Fruit fly (Drosophila melanogaster) whole organism, prepupa: ENCODE data around the gene MICU3.

ENCODE experiments used
- Blimp-1 ChIP-seq: fragments of 200-800 bp; sonication (Bioruptor generic); optimal IDR thresholded peaks from 3 replicates; lab custom pipeline; 2017; ENCODE audit warnings: missing biosample characterization, missing genetic modification characterization, mild to moderate bottlenecking, moderate library complexity, missing genetic modification reagents
- CG10631 ChIP-seq: fragments of 200-800 bp; sonication (Bioruptor generic); optimal IDR thresholded peaks from 2 replicates; lab custom pipeline; 2016; ENCODE audit warnings: missing biosample characterization, missing genetic modification characterization
- CG10669 ChIP-seq: fragments of 200-800 bp; sonication (Bioruptor generic); optimal IDR thresholded peaks from 3 replicates; lab custom pipeline; 2018; ENCODE audit warnings: missing biosample characterization, mild to moderate bottlenecking, missing genetic modification characterization, moderate library complexity
- CG11294 ChIP-seq: fragments of 200-800 bp; sonication (Bioruptor generic); IDR thresholded peaks from 2 replicates; pipeline ENCODE4 v1.3.6; 2022; ENCODE audit warnings: missing biosample characterization, missing genetic modification characterization
- CG15336 ChIP-seq: fragments of 200-800 bp; sonication (Bioruptor generic); IDR thresholded peaks from 2 replicates; pipeline ENCODE4 v1.3.6; 2022; ENCODE audit warnings: missing biosample characterization, missing genetic modification characterization
- CG16779 ChIP-seq: fragments of 200-800 bp; sonication (Bioruptor generic); optimal IDR thresholded peaks from 3 replicates; lab custom pipeline; 2017; ENCODE audit warnings: missing biosample characterization, mild to moderate bottlenecking, missing genetic modification characterization
- CG31627 ChIP-seq: fragments of 200-800 bp; sonication (Bioruptor generic); optimal IDR thresholded peaks from 3 replicates; lab custom pipeline; 2016; ENCODE audit warnings: missing biosample characterization, missing genetic modification characterization
- CG34406 ChIP-seq: fragments of 200-800 bp; sonication (Bioruptor generic); optimal IDR thresholded peaks from 3 replicates; lab custom pipeline; 2016; ENCODE audit warnings: missing biosample characterization, missing genetic modification characterization
- CG3919 ChIP-seq: fragments of 200-800 bp; sonication (Bioruptor generic); optimal IDR thresholded peaks from 3 replicates; lab custom pipeline; 2016; ENCODE audit warnings: missing biosample characterization, missing genetic modification characterization
- CG6163 ChIP-seq: fragments of 200-800 bp; sonication (Bioruptor generic); IDR thresholded peaks from 3 replicates; pipeline ENCODE4 v1.3.6; 2022; ENCODE audit warnings: missing biosample characterization, missing genetic modification characterization
- CG6276 ChIP-seq: fragments of 200-800 bp; sonication (Bioruptor generic); optimal IDR thresholded peaks from 2 replicates; lab custom pipeline; 2017; ENCODE audit warnings: missing biosample characterization, mild to moderate bottlenecking, missing genetic modification characterization
- CG6792 ChIP-seq: fragments of 200-800 bp; sonication (Bioruptor generic); optimal IDR thresholded peaks from 3 replicates; lab custom pipeline; 2016; ENCODE audit warnings: missing biosample characterization, missing genetic modification characterization
- CG6808 ChIP-seq: fragments of 200-800 bp; sonication (Bioruptor generic); optimal IDR thresholded peaks from 3 replicates; lab custom pipeline; 2017; ENCODE audit warnings: missing biosample characterization, missing genetic modification characterization, mild to moderate bottlenecking, moderate library complexity, missing genetic modification reagents
- CG6854 ChIP-seq: fragments of 200-800 bp; sonication (Bioruptor generic); optimal IDR thresholded peaks from 2 replicates; lab custom pipeline; 2017; ENCODE audit warnings: missing biosample characterization, mild to moderate bottlenecking, missing genetic modification characterization
- CG7368 ChIP-seq: fragments of 200-800 bp; sonication (Bioruptor generic); optimal IDR thresholded peaks from 3 replicates; lab custom pipeline; 2016; ENCODE audit warnings: missing biosample characterization, missing genetic modification characterization
- CG8119 ChIP-seq: fragments of 200-800 bp; sonication (Bioruptor generic); IDR thresholded peaks from 3 replicates; pipeline ENCODE4 v1.3.6; 2022; ENCODE audit warnings: missing biosample characterization, missing genetic modification characterization
- CG8319 ChIP-seq: fragments of 200-800 bp; sonication (Bioruptor generic); optimal IDR thresholded peaks from 3 replicates; lab custom pipeline; 2016; ENCODE audit warnings: missing biosample characterization, missing genetic modification characterization
- CG8632 ChIP-seq: fragments of 200-800 bp; sonication (Bioruptor generic); optimal IDR thresholded peaks from 3 replicates; lab custom pipeline; 2016; ENCODE audit warnings: missing biosample characterization, missing genetic modification characterization
- CG9139 ChIP-seq: fragments of 200-800 bp; sonication (Bioruptor generic); optimal IDR thresholded peaks from 3 replicates; lab custom pipeline; 2017; ENCODE audit warnings: missing biosample characterization, mild to moderate bottlenecking, missing genetic modification characterization
- Eip75B ChIP-seq: fragments of 200-800 bp; sonication (Bioruptor generic); optimal IDR thresholded peaks from 3 replicates; lab custom pipeline; 2016; ENCODE audit warnings: missing biosample characterization, missing genetic modification characterization
- Eip78C ChIP-seq: fragments of 200-800 bp; sonication (Bioruptor generic); peaks from one replicate; lab custom pipeline; 2016; ENCODE audit warnings: missing biosample characterization, missing genetic modification characterization
- Eip93F ChIP-seq: fragments of 200-800 bp; sonication (Bioruptor generic); optimal IDR thresholded peaks from 2 replicates; lab custom pipeline; 2016; ENCODE audit warnings: missing biosample characterization, mild to moderate bottlenecking, missing genetic modification characterization
- Ets21C ChIP-seq: fragments of 200-800 bp; sonication (Bioruptor generic); optimal IDR thresholded peaks from 3 replicates; lab custom pipeline; 2016; ENCODE audit warnings: missing biosample characterization, missing genetic modification characterization
- Ets96B ChIP-seq: fragments of 200-800 bp; optimal IDR thresholded peaks from 2 replicates; lab custom pipeline; 2019; ENCODE audit warnings: missing biosample characterization, mild to moderate bottlenecking, missing genetic modification characterization, moderate library complexity
- Hr38 ChIP-seq: sonication (Bioruptor generic); optimal IDR thresholded peaks from 2 replicates; lab custom pipeline; 2016; ENCODE audit warnings: missing biosample characterization, missing genetic modification characterization
- Hr4 ChIP-seq: fragments of 200-800 bp; sonication (Bioruptor generic); optimal IDR thresholded peaks from 3 replicates; lab custom pipeline; 2016; ENCODE audit warnings: missing biosample characterization, missing genetic modification characterization
- Lpt ChIP-seq: fragments of 200-800 bp; sonication (Bioruptor generic); optimal IDR thresholded peaks from 3 replicates; lab custom pipeline; 2016; ENCODE audit warnings: missing biosample characterization, missing genetic modification characterization
- Met ChIP-seq: fragments of 200-800 bp; sonication (Bioruptor generic); optimal IDR thresholded peaks from 3 replicates; lab custom pipeline; 2016; ENCODE audit warnings: missing biosample characterization, missing genetic modification characterization
- OdsH ChIP-seq: fragments of 200-800 bp; sonication (Bioruptor generic); optimal IDR thresholded peaks from 3 replicates; lab custom pipeline; 2016; ENCODE audit warnings: missing biosample characterization, missing genetic modification characterization
- Sox102F ChIP-seq: fragments of 200-800 bp; sonication (Bioruptor generic); optimal IDR thresholded peaks from 2 replicates; lab custom pipeline; 2016; ENCODE audit warnings: missing biosample characterization, mild to moderate bottlenecking, missing genetic modification characterization
- Sox15 ChIP-seq: fragments of 200-800 bp; sonication (Bioruptor generic); optimal IDR thresholded peaks from 3 replicates; lab custom pipeline; 2016; ENCODE audit warnings: missing biosample characterization, missing genetic modification characterization
- achi ChIP-seq: fragments of 200-800 bp; sonication (Bioruptor generic); optimal IDR thresholded peaks from 3 replicates; lab custom pipeline; 2016; ENCODE audit warnings: missing biosample characterization, missing genetic modification characterization
- acj6 ChIP-seq: fragments of 200-800 bp; sonication (Bioruptor generic); optimal IDR thresholded peaks from 3 replicates; lab custom pipeline; 2016; ENCODE audit warnings: missing biosample characterization, missing genetic modification characterization
- dsx ChIP-seq: fragments of 200-800 bp; optimal IDR thresholded peaks from 3 replicates; lab custom pipeline; 2019; ENCODE audit warnings: missing biosample characterization, mild to moderate bottlenecking, missing genetic modification characterization, moderate library complexity; ENCODE audit not compliant: poor library complexity, severe bottlenecking
- eg ChIP-seq: fragments of 200-800 bp; sonication (Bioruptor generic); IDR thresholded peaks from 3 replicates; pipeline ENCODE4 v1.3.6; 2022; ENCODE audit warnings: missing biosample characterization, missing genetic modification characterization
- esn ChIP-seq: fragments of 200-800 bp; sonication (Bioruptor generic); optimal IDR thresholded peaks from 2 replicates; lab custom pipeline; 2016; ENCODE audit warnings: missing biosample characterization, mild to moderate bottlenecking, missing genetic modification characterization, moderate library complexity
- fd59A ChIP-seq: fragments of 200-800 bp; sonication (Bioruptor generic); optimal IDR thresholded peaks from 2 replicates; lab custom pipeline; 2017; ENCODE audit warnings: missing biosample characterization, mild to moderate bottlenecking, missing genetic modification characterization, missing genetic modification reagents
- fd85E ChIP-seq: fragments of 200-800 bp; sonication (Bioruptor generic); optimal IDR thresholded peaks from 3 replicates; lab custom pipeline; 2016; ENCODE audit warnings: missing biosample characterization, missing genetic modification characterization
- fkh ChIP-seq: fragments of 200-800 bp; sonication (Bioruptor generic); optimal IDR thresholded peaks from 3 replicates; lab custom pipeline; 2017; ENCODE audit warnings: missing biosample characterization, mild to moderate bottlenecking, missing genetic modification characterization, moderate library complexity
- lz ChIP-seq: fragments of 200-800 bp; sonication (Bioruptor generic); optimal IDR thresholded peaks from 3 replicates; lab custom pipeline; 2016; ENCODE audit warnings: missing biosample characterization, missing genetic modification characterization
- net ChIP-seq: fragments of 200-800 bp; sonication (Bioruptor generic); optimal IDR thresholded peaks from 3 replicates; lab custom pipeline; 2016; ENCODE audit warnings: missing biosample characterization, missing genetic modification characterization
- pdm3 ChIP-seq: fragments of 200-800 bp; sonication (Bioruptor generic); optimal IDR thresholded peaks from 3 replicates; lab custom pipeline; 2016; ENCODE audit warnings: missing biosample characterization, missing genetic modification characterization
- svp ChIP-seq: fragments of 200-800 bp; sonication (Bioruptor generic); peaks from one replicate; lab custom pipeline; 2016; ENCODE audit warnings: missing biosample characterization, missing genetic modification characterization
- vri ChIP-seq: fragments of 200-800 bp; sonication (Bioruptor generic); optimal IDR thresholded peaks from 3 replicates; lab custom pipeline; 2016; ENCODE audit warnings: missing biosample characterization, mild to moderate bottlenecking, missing genetic modification characterization

MICU3 gene

dm6 chr3R:19858017-19858659 is 11.0 kb downstream of the MICU3 start (continued):
- TF ChIP-seq fd85E (GFP tag; lab: Kevin White, UChicago): no peak
- TF ChIP-seq fkh (GFP tag; lab: Kevin White, UChicago): peak; percentile 85
- peak; percentile 42 for TF ChIP-seq esn (GFP tag; lab: Kevin White, UChicago)
- TF ChIP-seq CG8632 (GFP tag; lab: Kevin White, UChicago): no peak
- TF ChIP-seq CG6854: peak; percentile 17
- peak; percentile 73 for TF ChIP-seq svp (GFP tag; lab: Kevin White, UChicago)
- no peak for TF ChIP-seq Sox102F

- no peak for TF ChIP-seq Hr4 (GFP tag; lab: Kevin White, UChicago)
- no peak for TF ChIP-seq CG11294 (GFP tag; lab: Robert Waterston, UW)
- TF ChIP-seq svp (GFP tag; lab: Kevin White, UChicago): no peak
- no peak for TF ChIP-seq CG16779 (tag; lab: Kevin White, UChicago)
- TF ChIP-seq net (GFP tag; lab: Kevin White, UChicago): no peak
- no peak for TF ChIP-seq CG6808
- TF ChIP-seq CG7368 (GFP tag; lab: Kevin White, UChicago): no peak
- no peak for TF ChIP-seq CG34406
- no peak for TF ChIP-seq CG31627 (GFP tag; lab: Kevin White, UChicago)
- no peak for TF ChIP-seq lz (GFP tag; lab: Kevin White, UChicago)
- TF ChIP-seq Eip75B (GFP tag; lab: Kevin White, UChicago): no peak
- TF ChIP-seq fd59A (GFP tag; lab: Kevin White, UChicago): no peak
- TF ChIP-seq achi (GFP tag; lab: Kevin White, UChicago): no peak
- no peak for TF ChIP-seq CG6276 (GFP tag; lab: Kevin White, UChicago)
- TF ChIP-seq CG10631: no peak
- TF ChIP-seq Sox15 (GFP tag; lab: Kevin White, UChicago): no peak
Observed at dm6 chr3R:19858944-19859343, 11.8 kb downstream of the MICU3 start.

- no peak for TF ChIP-seq CG8119 (GFP tag; lab: Robert Waterston, UW)
- no peak for TF ChIP-seq CG10631
- no peak for TF ChIP-seq dsx (GFP tag; lab: Kevin White, UChicago)
- TF ChIP-seq CG8319 (GFP tag; lab: Kevin White, UChicago): no peak
- TF ChIP-seq Blimp-1: no peak
- TF ChIP-seq Ets21C (GFP tag; lab: Kevin White, UChicago): peak; percentile 3
- TF ChIP-seq CG7368 (GFP tag; lab: Kevin White, UChicago): no peak
- TF ChIP-seq OdsH: no peak
- TF ChIP-seq CG16779 (tag; lab: Kevin White, UChicago): peak; percentile 35
- no peak for TF ChIP-seq CG6808
- peak; percentile 76 for TF ChIP-seq Eip78C
- TF ChIP-seq CG34406: no peak
- TF ChIP-seq Lpt (GFP tag; lab: Kevin White, UChicago): no peak
- peak; percentile 6 for TF ChIP-seq CG31627 (GFP tag; lab: Kevin White, UChicago)
- no peak for TF ChIP-seq Ets96B (tag; lab: Kevin White, UChicago)
- TF ChIP-seq CG8632 (GFP tag; lab: Kevin White, UChicago): no peak
- TF ChIP-seq fd59A (GFP tag; lab: Kevin White, UChicago): no peak
- no peak for TF ChIP-seq CG15336 (GFP tag; lab: Robert Waterston, UW)
- TF ChIP-seq vri: peak; percentile 41
- no peak for TF ChIP-seq Eip75B (GFP tag; lab: Kevin White, UChicago)
- no peak for TF ChIP-seq CG3919 (GFP tag; lab: Kevin White, UChicago)
- TF ChIP-seq acj6 (GFP tag; lab: Kevin White, UChicago): no peak
- peak; percentile 8 for TF ChIP-seq lz (GFP tag; lab: Kevin White, UChicago)
- TF ChIP-seq CG6854: peak; percentile 4
- no peak for TF ChIP-seq CG10669
- TF ChIP-seq CG6163 (GFP tag; lab: Robert Waterston, UW): no peak
- TF ChIP-seq CG9139 (GFP tag; lab: Kevin White, UChicago): peak; percentile 43
- no peak for TF ChIP-seq Hr38 (GFP tag; lab: Kevin White, UChicago)
- no peak for TF ChIP-seq Eip93F (GFP tag; lab: Kevin White, UChicago)
- no peak for TF ChIP-seq eg (GFP tag; lab: Robert Waterston, UW)
- TF ChIP-seq net (GFP tag; lab: Kevin White, UChicago): no peak
- TF ChIP-seq achi (GFP tag; lab: Kevin White, UChicago): no peak
- peak; percentile 39 for TF ChIP-seq Met (GFP tag; lab: Kevin White, UChicago)
- TF ChIP-seq pdm3 (GFP tag; lab: Kevin White, UChicago): no peak
- no peak for TF ChIP-seq CG6792 (GFP tag; lab: Kevin White, UChicago)
- peak; percentile 44 for TF ChIP-seq esn (GFP tag; lab: Kevin White, UChicago)
- no peak for TF ChIP-seq fkh (GFP tag; lab: Kevin White, UChicago)
Observed at dm6 chr3R:19859370-19860033, 12.4 kb downstream of the MICU3 start.
